Worm (Caenorhabditis elegans): ENCODE measurements around the gene srz-11.
A peak's percentile ranks its signal among the peaks of the same experiment; 100 is the strongest.

The srz-11 gene

DNA sequence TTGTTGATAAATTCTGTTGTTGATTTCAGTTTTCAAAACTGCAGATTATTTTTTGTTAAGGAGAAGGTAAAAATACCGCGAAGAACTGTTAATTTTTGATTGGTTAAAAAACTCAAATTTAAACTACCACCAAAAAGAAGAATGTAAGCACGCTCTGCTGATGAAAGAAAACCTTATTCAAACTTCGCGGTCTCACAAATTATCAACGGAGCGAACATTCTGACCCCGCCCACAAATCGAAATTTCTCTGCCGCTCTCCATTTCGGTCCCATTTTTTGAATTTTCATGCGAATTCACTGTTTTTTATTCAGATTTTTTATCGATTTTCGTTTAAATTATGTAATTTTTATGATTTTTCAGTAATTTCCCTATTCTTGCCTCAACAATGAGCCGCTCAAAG lies 26.7 kb downstream of the srz-11 start, which contains the start of gene cyn-3 (continued):
- no peak for TF ChIP-seq T07F8.4 (tag; optimal IDR thresholded peaks at IDR 0.05)
- no peak for TF ChIP-seq nhr-120 (GFP tag; IDR thresholded peaks at IDR 0.05)
- TF ChIP-seq pbrm-1 (GFP tag; IDR thresholded peaks at IDR 0.05): peak; percentile 41; the same call in 1 of the 2 replicates
- TF ChIP-seq die-1 (tag; optimal IDR thresholded peaks at IDR 0.05): no peak
- TF ChIP-seq madf-8 (GFP tag; conservative IDR thresholded peaks at IDR 0.05): peak; percentile 54
- TF ChIP-seq ccch-3 (GFP tag; optimal IDR thresholded peaks at IDR 0.05): no peak
- TF ChIP-seq lin-40 (tag; optimal IDR thresholded peaks at IDR 0.05): peak; percentile 76
- no peak for TF ChIP-seq lag-1 (GFP tag; IDR thresholded peaks at IDR 0.05)
- no peak for TF ChIP-seq egrh-3 (GFP tag; IDR thresholded peaks at IDR 0.05)
- peak; percentile 99 for TF ChIP-seq lin-54 (GFP tag; optimal IDR thresholded peaks at IDR 0.05)
- TF ChIP-seq sea-2 (GFP tag; IDR thresholded peaks at IDR 0.05): no peak
- TF ChIP-seq attf-3 (GFP tag; conservative IDR thresholded peaks at IDR 0.05): 0 out of 2 replicates have a peak, but pooled peaks have one; percentile 39
- no peak for TF ChIP-seq madf-3 (GFP tag; IDR thresholded peaks at IDR 0.05)
- peak; percentile 44 for TF ChIP-seq lsl-1 (GFP tag; optimal IDR thresholded peaks at IDR 0.05)
- TF ChIP-seq aptf-2 (GFP tag; conservative IDR thresholded peaks at IDR 0.05): no peak
- TF ChIP-seq mcd-1 (GFP tag; IDR thresholded peaks at IDR 0.05): peak; percentile 98
- no peak for TF ChIP-seq athp-1 (tag; optimal IDR thresholded peaks at IDR 0.05)
- no peak for TF ChIP-seq hrde-1 (tag; optimal IDR thresholded peaks at IDR 0.05; ENCODE audit: borderline replicate concordance)
- no peak for TF ChIP-seq let-607 (tag; optimal IDR thresholded peaks at IDR 0.05)
- no peak for TF ChIP-seq F39B2.1 (GFP tag; IDR thresholded peaks at IDR 0.05)
- peak; percentile 65; the same call in 1 of the 2 replicates for TF ChIP-seq rcor-1 (GFP tag; IDR thresholded peaks at IDR 0.05)
- TF ChIP-seq snpc-3.4 (tag; optimal IDR thresholded peaks at IDR 0.05): peak; percentile 69
- peak; percentile 46 for TF ChIP-seq snpc-1.1 (tag; optimal IDR thresholded peaks at IDR 0.05; ENCODE audit: insufficient read depth)
- peak; percentile 56 for TF ChIP-seq tbp1 (GFP tag; optimal IDR thresholded peaks at IDR 0.05)
- TF ChIP-seq Y53G8AR.9 (GFP tag; conservative IDR thresholded peaks at IDR 0.05): peak; percentile 59; the same call in 1 of the 2 replicates
- TF ChIP-seq akir-1 (GFP tag; optimal IDR thresholded peaks at IDR 0.05): no peak
- no peak for TF ChIP-seq somi-1 (GFP tag; optimal IDR thresholded peaks at IDR 0.05)
- 0 out of 2 replicates have a peak, but pooled peaks have one; percentile 16 for TF ChIP-seq B0336.3 (GFP tag; IDR thresholded peaks at IDR 0.05)
- TF ChIP-seq B0035.1 (tag; optimal IDR thresholded peaks at IDR 0.05): no peak
- TF ChIP-seq cebp-2 (GFP tag; IDR thresholded peaks at IDR 0.05): no peak
- TF ChIP-seq attf-5 (GFP tag; optimal IDR thresholded peaks at IDR 0.05): peak; percentile 83
- no peak for TF ChIP-seq unc-62 (GFP tag; optimal IDR thresholded peaks at IDR 0.05)
- peak; percentile 90 for TF ChIP-seq F23B12.7 (tag; optimal IDR thresholded peaks at IDR 0.05; ENCODE audit: insufficient read depth)
- TF ChIP-seq ceh-91 (GFP tag; IDR thresholded peaks at IDR 0.05): peak; percentile 67
- no peak for TF ChIP-seq ceh-40 (GFP tag; IDR thresholded peaks at IDR 0.05)
- peak; percentile 50 for TF ChIP-seq ztf-26 (tag; optimal IDR thresholded peaks at IDR 0.05)
- TF ChIP-seq F49E8.2 (tag; optimal IDR thresholded peaks at IDR 0.05; ENCODE audit: insufficient read depth): peak; percentile 4
- TF ChIP-seq dpl-1 (GFP tag; optimal IDR thresholded peaks at IDR 0.05): peak; percentile 89
- no peak for TF ChIP-seq zfh-2 (GFP tag; conservative IDR thresholded peaks at IDR 0.05)
- TF ChIP-seq lin-35 (GFP tag; optimal IDR thresholded peaks at IDR 0.05): peak; percentile 64 to 96 (median 65)
- no peak for TF ChIP-seq lsy-27 (tag; optimal IDR thresholded peaks at IDR 0.05; ENCODE audit: borderline replicate concordance, insufficient read depth)
- TF ChIP-seq F37B4.10 (GFP tag; IDR thresholded peaks at IDR 0.05): no peak
- no peak for TF ChIP-seq nhr-27 (tag; optimal IDR thresholded peaks at IDR 0.05)
- TF ChIP-seq dox-1 (GFP tag; IDR thresholded peaks at IDR 0.05): peak; percentile 75
- no peak; the same call in 1 of the 2 replicates for TF ChIP-seq ztf-6 (GFP tag; IDR thresholded peaks at IDR 0.05)
- no peak for TF ChIP-seq mes-4 (tag; optimal IDR thresholded peaks at IDR 0.05)
- TF ChIP-seq fkh-3 (tag; optimal IDR thresholded peaks at IDR 0.05): no peak
- TF ChIP-seq let-526 (GFP tag; IDR thresholded peaks at IDR 0.05): no peak
